Worm (Caenorhabditis elegans) whole organism, midembryonic: ENCODE measurements around the gene B0391.14.

Experiments
- T22C8.4 ChIP-seq: fragments of 200-800 bp; sonication (Bioruptor generic); IDR thresholded peaks from 2 replicates; pipeline ENCODE4 v1.3.6; 2022; ENCODE audit warnings: missing genetic modification characterization, missing compliant biosample characterization
- cog-1 ChIP-seq: sonication (generic microtip); optimal IDR thresholded peaks from 2 replicates; lab custom pipeline; 2016; ENCODE audit warnings: missing genetic modification characterization, missing compliant biosample characterization
- flt-1 ChIP-seq: fragments of 200-800 bp; sonication (Bioruptor generic); IDR thresholded peaks from 2 replicates; pipeline ENCODE4 v1.3.6; 2022; ENCODE audit warnings: missing genetic modification characterization, missing compliant biosample characterization
- klf-2 ChIP-seq: fragments of 200-800 bp; sonication (Bioruptor generic); conservative IDR thresholded peaks from 2 replicates; pipeline ENCODE4 v1.3.6; 2022; ENCODE audit warnings: missing genetic modification reagents, missing genetic modification characterization, missing compliant biosample characterization
- med-1 ChIP-seq: sonication (generic microtip); optimal IDR thresholded peaks from 2 replicates; lab custom pipeline; 2017; ENCODE audit warnings: missing genetic modification characterization, mild to moderate bottlenecking, missing compliant biosample characterization, antibody characterized with exemption, missing genetic modification reagents; ENCODE audit not compliant: insufficient read depth
- ref-1 ChIP-seq: fragments of 200-800 bp; sonication (Bioruptor generic); conservative IDR thresholded peaks from 2 replicates; pipeline ENCODE4 v1.3.6; 2022; ENCODE audit warnings: missing genetic modification reagents, missing genetic modification characterization, missing compliant biosample characterization
- tab-1 ChIP-seq: fragments of 200-800 bp; sonication (Bioruptor generic); IDR thresholded peaks from 2 replicates; pipeline ENCODE4 v1.3.6; 2022; ENCODE audit warnings: missing genetic modification characterization, missing compliant biosample characterization
- ztf-23 ChIP-seq: fragments of 200-800 bp; sonication (Bioruptor generic); IDR thresholded peaks from 2 replicates; pipeline ENCODE4 v1.3.6; 2022; ENCODE audit warnings: missing genetic modification reagents, missing genetic modification characterization, missing compliant biosample characterization
- ztf-29 ChIP-seq: fragments of 200-800 bp; sonication (Bioruptor generic); IDR thresholded peaks from 2 replicates; pipeline ENCODE4 v1.3.6; 2022; ENCODE audit warnings: missing genetic modification reagents, missing genetic modification characterization, missing compliant biosample characterization

Gene B0391.14

ce11 chrV:15559047-15559446 is 40.6 kb downstream of the B0391.14 start, which contains the start of gene acr-18:
TSS of gene acr-18 (minus strand) at chrV:15559147.
- TF ChIP-seq T22C8.4 (GFP tag; lab: Robert Waterston, UW) = no peak
- no peak for TF ChIP-seq tab-1 (GFP tag; lab: Robert Waterston, UW)

ce11 chrV:15553869-15554268 is 45.8 kb downstream of the B0391.14 start:
- TF ChIP-seq klf-2 (GFP tag; lab: Robert Waterston, UW) (peak; percentile 50; the same call in 1 of the 2 replicates), tab-1 (GFP tag; lab: Robert Waterston, UW) (peak; percentile 81), cog-1 (tag; lab: Kevin White, UChicago) (no peak), ref-1 (GFP tag; lab: Robert Waterston, UW) (no peak), flt-1 (GFP tag; lab: Robert Waterston, UW) (peak; percentile 86), med-1 (no peak), ztf-29 (peak; percentile 55; the same call in 1 of the 2 replicates), T22C8.4 (GFP tag; lab: Robert Waterston, UW) (no peak), ztf-23 (GFP tag; lab: Robert Waterston, UW) (peak; percentile 73)

ce11 chrV:15551642-15552041 is 48.0 kb downstream of the B0391.14 start:
- peak; percentile 75 for TF ChIP-seq ref-1 (GFP tag; lab: Robert Waterston, UW)
- peak; percentile 20 for TF ChIP-seq cog-1 (tag; lab: Kevin White, UChicago)
- TF ChIP-seq tab-1 (GFP tag; lab: Robert Waterston, UW) = peak; percentile 93
- TF ChIP-seq klf-2 (GFP tag; lab: Robert Waterston, UW) = peak; percentile 91
- TF ChIP-seq ztf-23 (GFP tag; lab: Robert Waterston, UW) = peak; percentile 94
- peak; percentile 89 for TF ChIP-seq T22C8.4 (GFP tag; lab: Robert Waterston, UW)
- TF ChIP-seq flt-1 (GFP tag; lab: Robert Waterston, UW) = peak; percentile 95
- TF ChIP-seq med-1 = peak; percentile 53
- TF ChIP-seq ztf-29 = peak; percentile 81

- TF ChIP-seq flt-1 (GFP tag; lab: Robert Waterston, UW) (no peak; the same call in 1 of the 2 replicates), ztf-23 (GFP tag; lab: Robert Waterston, UW) (0 out of 2 replicates have a peak, but pooled peaks have one; percentile 25)
Measured at ce11 chrV:15550408-15550807, 49.3 kb downstream of the B0391.14 start.
